Worm (Caenorhabditis elegans) whole organism, L2 larva: Measurements from ENCODE around the gene C04C3.6.

Experiments used
- F13H6.1 ChIP-seq: sonication (generic microtip); optimal IDR thresholded peaks from 2 replicates; lab custom pipeline; 2016; ENCODE audit warnings: missing genetic modification characterization, missing compliant biosample characterization
- R02D3.7 ChIP-seq: fragments of 150-350 bp; optimal IDR thresholded peaks from 2 replicates; lab custom pipeline; 2014; ENCODE audit warnings: missing biosample characterization, missing genetic modification characterization
- ZK546.5 ChIP-seq: sonication (generic microtip); optimal IDR thresholded peaks from 2 replicates; lab custom pipeline; 2017; ENCODE audit warnings: missing biosample characterization, missing genetic modification characterization
- blmp-1 ChIP-seq: sonication (generic microtip); optimal IDR thresholded peaks from 2 replicates; lab custom pipeline; 2017; ENCODE audit warnings: missing genetic modification characterization, mild to moderate bottlenecking, missing compliant biosample characterization, antibody characterized with exemption, moderate library complexity; ENCODE audit not compliant: insufficient read depth
- ceh-82 ChIP-seq: fragments of 150-350 bp; optimal IDR thresholded peaks from 2 replicates; lab custom pipeline; 2014; ENCODE audit warnings: missing biosample characterization, missing genetic modification characterization
- lin-13 ChIP-seq: fragments of 150-350 bp; optimal IDR thresholded peaks from 2 replicates; lab custom pipeline; 2014; ENCODE audit warnings: missing biosample characterization, missing genetic modification reagents, missing genetic modification characterization
- lin-39 ChIP-seq: fragments of 150-350 bp; optimal IDR thresholded peaks from 2 replicates; lab custom pipeline; 2014; ENCODE audit warnings: missing biosample characterization, missing genetic modification reagents, missing genetic modification characterization
- mdl-1 ChIP-seq, 2 experiments: fragments of 150-350 bp in 1 of 2; sonication (generic microtip) in 1 of 2; optimal IDR thresholded peaks; 2 replicates each; lab custom pipeline; 2017; ENCODE audit warnings: missing biosample characterization in 2 of 2, missing genetic modification characterization in 2 of 2
- sem-4 ChIP-seq: fragments of 150-350 bp; optimal IDR thresholded peaks from 2 replicates; lab custom pipeline; 2014; ENCODE audit warnings: missing biosample characterization, missing genetic modification reagents, missing genetic modification characterization
- unc-39 ChIP-seq: fragments of 150-350 bp; optimal IDR thresholded peaks from 2 replicates; lab custom pipeline; 2014; ENCODE audit warnings: missing biosample characterization, missing genetic modification characterization
- unc-55 ChIP-seq: fragments of 150-350 bp; sonication (generic microtip); optimal IDR thresholded peaks from 3 replicates; lab custom pipeline; 2014; ENCODE audit warnings: missing biosample characterization, missing genetic modification reagents, missing genetic modification characterization
- unc-62 ChIP-seq: fragments of 150-350 bp; optimal IDR thresholded peaks from 2 replicates; lab custom pipeline; 2014; ENCODE audit warnings: missing biosample characterization, missing genetic modification reagents, missing genetic modification characterization
- ztf-11 ChIP-seq: sonication (generic microtip); optimal IDR thresholded peaks from 2 replicates; lab custom pipeline; 2017; ENCODE audit warnings: missing biosample characterization, missing genetic modification characterization

ce11 chrIV:3469742-3470141 is 47.3 kb upstream of the C04C3.6 start, which contains the start of gene F58E2.2:
- no peak for TF ChIP-seq sem-4 (tag; lab: Kevin White, UChicago)
- no peak for TF ChIP-seq lin-39 (tag; lab: Kevin White, UChicago)
- TF ChIP-seq ceh-82 (tag; lab: Kevin White, UChicago) = no peak
- no peak for TF ChIP-seq R02D3.7 (tag; lab: Kevin White, UChicago)
- no peak for TF ChIP-seq ztf-11 (tag; lab: Kevin White, UChicago)
- no peak for TF ChIP-seq unc-62 (GFP tag; lab: Kevin White, UChicago)
- no peak for TF ChIP-seq ZK546.5
- no peak for TF ChIP-seq lin-13 (GFP tag; lab: Kevin White, UChicago)
- TF ChIP-seq mdl-1 (tag; optimal IDR thresholded peaks at IDR 0.05; lab: Kevin White, UChicago) = no peak
- TF ChIP-seq F13H6.1 (tag; lab: Kevin White, UChicago) = no peak
- no peak for TF ChIP-seq blmp-1 (tag; lab: Kevin White, UChicago)
- TF ChIP-seq unc-39 (tag; lab: Kevin White, UChicago) = no peak
- TF ChIP-seq unc-55 (GFP tag; lab: Kevin White, UChicago) = no peak
